Worm (Caenorhabditis elegans) whole organism, mixed stage, embryonic: Measurements from ENCODE around the gene F21H7.3.
A peak's percentile ranks its signal among the peaks of the same experiment; 100 is the strongest.

ENCODE experiments used
- bed-3 ChIP-seq: fragments of 200-800 bp; sonication (Bioruptor generic); optimal IDR thresholded peaks from 3 replicates; lab custom pipeline; 2018; ENCODE audit warnings: mild to moderate bottlenecking, missing genetic modification characterization, moderate library complexity, missing compliant biosample characterization
- blmp-1 ChIP-seq: fragments of 150-350 bp; optimal IDR thresholded peaks from 2 replicates; lab custom pipeline; 2014; ENCODE audit warnings: missing biosample characterization, missing genetic modification characterization
- ceh-39 ChIP-seq: fragments of 150-350 bp; optimal IDR thresholded peaks from 2 replicates; lab custom pipeline; 2014; ENCODE audit warnings: missing biosample characterization, missing genetic modification characterization
- ceh-43 ChIP-seq: fragments of 200-800 bp; sonication (Bioruptor generic); optimal IDR thresholded peaks from 2 replicates; lab custom pipeline; 2018; ENCODE audit warnings: mild to moderate bottlenecking, missing genetic modification characterization, moderate library complexity, missing compliant biosample characterization
- ceh-83 ChIP-seq: fragments of 200-800 bp; sonication (Bioruptor generic); optimal IDR thresholded peaks from 2 replicates; lab custom pipeline; 2018; ENCODE audit warnings: mild to moderate bottlenecking, missing genetic modification characterization, missing compliant biosample characterization
- ces-1 ChIP-seq: fragments of 150-350 bp; optimal IDR thresholded peaks from 2 replicates; lab custom pipeline; 2014; ENCODE audit warnings: missing biosample characterization, missing genetic modification reagents, missing genetic modification characterization
- cnd-1 ChIP-seq: fragments of 200-800 bp; sonication (Bioruptor generic); optimal IDR thresholded peaks from 2 replicates; lab custom pipeline; 2018; ENCODE audit warnings: mild to moderate bottlenecking, missing genetic modification characterization, missing compliant biosample characterization
- drap-1 ChIP-seq: fragments of 200-800 bp; sonication (Bioruptor generic); optimal IDR thresholded peaks from 3 replicates; lab custom pipeline; 2018; ENCODE audit warnings: mild to moderate bottlenecking, missing genetic modification characterization, missing compliant biosample characterization
- elt-1 ChIP-seq: sonication (generic microtip); optimal IDR thresholded peaks from 2 replicates; lab custom pipeline; 2017; ENCODE audit warnings: missing genetic modification characterization, mild to moderate bottlenecking, missing compliant biosample characterization, antibody characterized with exemption, moderate library complexity, borderline replicate concordance; ENCODE audit not compliant: insufficient read depth
- elt-3 ChIP-seq: fragments of 150-350 bp; optimal IDR thresholded peaks from 2 replicates; lab custom pipeline; 2014; ENCODE audit warnings: missing biosample characterization, missing genetic modification characterization
- flh-1 ChIP-seq: fragments of 200-800 bp; sonication (Bioruptor generic); optimal IDR thresholded peaks from 2 replicates; lab custom pipeline; 2018; ENCODE audit warnings: mild to moderate bottlenecking, missing genetic modification characterization, moderate library complexity, missing compliant biosample characterization
- ham-2 ChIP-seq: fragments of 200-800 bp; sonication (Bioruptor generic); optimal IDR thresholded peaks from 2 replicates; lab custom pipeline; 2018; ENCODE audit warnings: mild to moderate bottlenecking, missing genetic modification characterization, missing compliant biosample characterization
- lin-13 ChIP-seq: fragments of 150-350 bp; optimal IDR thresholded peaks from 2 replicates; lab custom pipeline; 2014; ENCODE audit warnings: missing biosample characterization, missing genetic modification characterization
- mab-5 ChIP-seq: fragments of 150-350 bp; optimal IDR thresholded peaks from 2 replicates; lab custom pipeline; 2014; ENCODE audit warnings: missing biosample characterization, missing genetic modification characterization
- mls-2 ChIP-seq: sonication (generic microtip); optimal IDR thresholded peaks from 2 replicates; lab custom pipeline; 2016; ENCODE audit warnings: mild to moderate bottlenecking, missing genetic modification characterization, moderate library complexity, missing compliant biosample characterization
- nhr-12 ChIP-seq: fragments of 150-350 bp; optimal IDR thresholded peaks from 2 replicates; lab custom pipeline; 2014; ENCODE audit warnings: missing biosample characterization, missing genetic modification characterization
- nhr-2 ChIP-seq: fragments of 150-350 bp; optimal IDR thresholded peaks from 2 replicates; lab custom pipeline; 2014; ENCODE audit warnings: missing biosample characterization, missing genetic modification characterization
- nhr-237 ChIP-seq: fragments of 150-350 bp; optimal IDR thresholded peaks from 2 replicates; lab custom pipeline; 2014; ENCODE audit warnings: missing biosample characterization, missing genetic modification characterization
- nhr-28 ChIP-seq: fragments of 150-350 bp; optimal IDR thresholded peaks from 2 replicates; lab custom pipeline; 2014; ENCODE audit warnings: missing biosample characterization, missing genetic modification characterization
- nhr-76 ChIP-seq: sonication (generic microtip); optimal IDR thresholded peaks from 2 replicates; lab custom pipeline; 2017; ENCODE audit warnings: missing biosample characterization, missing genetic modification characterization
- pha-4 ChIP-seq: fragments of 150-350 bp; optimal IDR thresholded peaks from 2 replicates; lab custom pipeline; 2018; ENCODE audit warnings: missing biosample characterization, missing genetic modification reagents, missing genetic modification characterization
- snpc-4 ChIP-seq: fragments of 150-350 bp; optimal IDR thresholded peaks from 2 replicates; lab custom pipeline; 2014; ENCODE audit warnings: missing biosample characterization, missing genetic modification characterization
- tbx-8 ChIP-seq: fragments of 200-800 bp; sonication (Bioruptor generic); optimal IDR thresholded peaks from 2 replicates; lab custom pipeline; 2018; ENCODE audit warnings: mild to moderate bottlenecking, missing genetic modification characterization, moderate library complexity, missing compliant biosample characterization
- unc-120 ChIP-seq: sonication (generic microtip); optimal IDR thresholded peaks from 2 replicates; lab custom pipeline; 2017; ENCODE audit warnings: missing genetic modification characterization, missing compliant biosample characterization; ENCODE audit not compliant: poor library complexity, severe bottlenecking
- unc-39 ChIP-seq: fragments of 150-350 bp; optimal IDR thresholded peaks from 2 replicates; lab custom pipeline; 2014; ENCODE audit warnings: missing biosample characterization, missing genetic modification characterization
- unc-62 ChIP-seq: fragments of 150-350 bp; optimal IDR thresholded peaks from 2 replicates; lab custom pipeline; 2014; ENCODE audit warnings: missing biosample characterization, missing genetic modification reagents, missing genetic modification characterization
- zip-8 ChIP-seq: fragments of 150-350 bp; optimal IDR thresholded peaks from 2 replicates; lab custom pipeline; 2014; ENCODE audit warnings: missing biosample characterization, missing genetic modification characterization
- ztf-11 ChIP-seq: fragments of 150-350 bp; optimal IDR thresholded peaks from 2 replicates; lab custom pipeline; 2014; ENCODE audit warnings: missing biosample characterization, missing genetic modification characterization

F21H7.3 gene

DNA sequence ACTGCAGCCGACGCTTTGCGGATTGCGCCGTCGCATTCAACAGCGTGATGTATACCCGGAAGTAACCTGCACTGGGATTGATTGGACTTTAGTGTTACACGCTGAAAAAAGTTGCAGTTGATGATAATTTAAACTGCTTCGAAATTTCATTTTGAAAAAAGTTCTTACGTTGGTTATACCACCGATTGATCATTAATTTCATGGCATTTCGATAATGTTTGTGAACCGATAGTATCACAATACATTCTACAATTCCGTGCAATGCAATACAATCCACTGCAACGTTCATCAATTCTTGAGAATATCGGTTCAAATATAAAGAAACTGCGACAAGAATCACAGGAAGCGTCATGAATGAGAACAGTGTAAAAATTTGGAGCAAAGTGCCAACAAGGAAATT, at the start of gene F21H7.3:
TSS of gene F21H7.3 (minus strand) at position 101 of the 400 bp plus-strand sequence.
- TF ChIP-seq nhr-12 (no peak), zip-8 (tag; lab: Kevin White, UChicago) (no peak), mab-5 (no peak), nhr-2 (tag; lab: Kevin White, UChicago) (no peak), cnd-1 (tag; lab: Kevin White, UChicago) (no peak), lin-13 (tag; lab: Kevin White, UChicago) (no peak), unc-120 (tag; lab: Kevin White, UChicago) (no peak), ceh-39 (tag; lab: Kevin White, UChicago) (no peak), drap-1 (GFP tag; lab: Kevin White, UChicago) (no peak), elt-1 (tag; lab: Kevin White, UChicago) (no peak)

- peak; percentile 63 for TF ChIP-seq elt-1 (tag; lab: Kevin White, UChicago)
- TF ChIP-seq elt-3 (tag; lab: Kevin White, UChicago): no peak
- no peak for TF ChIP-seq snpc-4 (tag; lab: Kevin White, UChicago)
- TF ChIP-seq nhr-2 (tag; lab: Kevin White, UChicago): no peak
These were observed 47.1 kb upstream of the F21H7.3 start, which contains the start of gene F28G4.2 for ce11 chrV:16282147-16282546. TSS of gene F28G4.2 (minus strand) at chrV:16282321.

DNA sequence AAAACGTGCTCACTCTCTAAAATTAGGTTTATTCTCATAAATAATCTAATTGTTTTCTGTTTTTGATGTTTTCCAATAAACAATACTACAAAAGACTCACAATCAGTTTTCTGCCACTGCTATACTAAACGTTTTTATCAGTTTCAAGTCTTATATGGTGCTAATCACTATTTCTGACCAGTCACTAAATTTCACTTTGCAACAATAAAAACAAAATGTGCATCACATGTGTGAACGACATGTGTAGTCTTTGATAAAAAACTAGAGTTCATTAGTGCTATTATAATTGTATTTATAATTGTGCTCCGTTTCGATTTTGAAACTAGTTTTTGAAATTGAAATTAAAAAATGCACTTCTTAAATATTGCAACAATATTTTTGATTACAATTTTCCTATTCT, 42.9 kb upstream of the F21H7.3 start, which contains the start of gene cyp-37B1:
TSS of gene cyp-37B1 (plus strand) at position 199 of the 400 bp plus-strand sequence.
- TF ChIP-seq drap-1 (GFP tag; lab: Kevin White, UChicago) (no peak), unc-62 (GFP tag; lab: Kevin White, UChicago) (no peak), snpc-4 (tag; lab: Kevin White, UChicago) (no peak), ces-1 (GFP tag; lab: Kevin White, UChicago) (no peak), ceh-83 (GFP tag; lab: Kevin White, UChicago) (no peak), bed-3 (GFP tag; lab: Kevin White, UChicago) (no peak), nhr-237 (no peak), ceh-43 (no peak), pha-4 (tag; lab: Kevin White, UChicago) (no peak), flh-1 (GFP tag; lab: Kevin White, UChicago) (no peak), nhr-12 (no peak), unc-120 (tag; lab: Kevin White, UChicago) (no peak), unc-39 (tag; lab: Kevin White, UChicago) (no peak), elt-1 (tag; lab: Kevin White, UChicago) (no peak), cnd-1 (tag; lab: Kevin White, UChicago) (no peak), nhr-28 (tag; lab: Kevin White, UChicago) (no peak), ceh-39 (tag; lab: Kevin White, UChicago) (no peak), tbx-8 (GFP tag; lab: Kevin White, UChicago) (no peak)

- TF ChIP-seq mab-5 (no peak), unc-120 (tag; lab: Kevin White, UChicago) (no peak), ztf-11 (no peak)
- TF ChIP-seq, all 35 proteins: peak for 0
These were observed 40.3 kb upstream of the F21H7.3 start, which contains the start of gene pacl-1 for ce11 chrV:16275347-16275746. TSS of gene pacl-1 (minus strand) at chrV:16275447.

ce11 chrV:16271121-16271520, 36.1 kb upstream of the F21H7.3 start, which contains the start of gene T13F3.6:
TSS of gene T13F3.6 (minus strand) at chrV:16271221.
- no peak for TF ChIP-seq mls-2 (tag; lab: Kevin White, UChicago)
- TF ChIP-seq ham-2 (GFP tag; lab: Kevin White, UChicago): no peak
- TF ChIP-seq nhr-12: no peak
- TF ChIP-seq tbx-8 (GFP tag; lab: Kevin White, UChicago): no peak
- no peak for TF ChIP-seq elt-1 (tag; lab: Kevin White, UChicago)
- TF ChIP-seq unc-39 (tag; lab: Kevin White, UChicago): no peak
- no peak for TF ChIP-seq ceh-83 (GFP tag; lab: Kevin White, UChicago)
- no peak for TF ChIP-seq snpc-4 (tag; lab: Kevin White, UChicago)

DNA sequence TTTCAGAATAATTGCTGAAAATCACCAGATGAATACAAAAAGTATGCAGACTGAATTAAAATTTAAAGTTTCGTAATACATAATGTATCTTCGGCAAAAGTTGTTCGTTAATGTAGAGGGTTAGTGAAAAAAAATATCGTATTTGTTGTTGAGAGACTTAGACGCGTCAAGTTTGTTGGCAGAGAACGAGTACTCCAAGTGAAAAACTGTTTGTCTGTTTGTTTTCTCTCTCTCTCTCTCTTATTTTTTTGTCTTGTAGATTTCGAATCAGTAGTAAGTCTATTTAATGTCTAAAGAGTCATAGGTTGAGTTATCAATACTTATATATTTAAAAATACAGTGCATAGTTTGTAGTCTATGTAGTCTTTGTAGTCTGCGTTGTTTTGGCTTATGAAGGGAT, 34.5 kb upstream of the F21H7.3 start, which contains the start of the genes fbxa-2 and T13F3.8:
TSS of gene fbxa-2 (minus strand) at position 101 of the 400 bp plus-strand sequence.
TSS of gene T13F3.8 (plus strand) at position 245 of the 400 bp plus-strand sequence.
- TF ChIP-seq snpc-4 (tag; lab: Kevin White, UChicago) (no peak), nhr-76 (tag; lab: Kevin White, UChicago) (no peak), cnd-1 (tag; lab: Kevin White, UChicago) (no peak), drap-1 (GFP tag; lab: Kevin White, UChicago) (no peak), blmp-1 (no peak), pha-4 (tag; lab: Kevin White, UChicago) (no peak), lin-13 (tag; lab: Kevin White, UChicago) (no peak), nhr-237 (no peak), mab-5 (no peak), elt-1 (tag; lab: Kevin White, UChicago) (no peak)
